Fruit fly (Drosophila melanogaster): ENCODE data around the gene fmt.

DNA sequence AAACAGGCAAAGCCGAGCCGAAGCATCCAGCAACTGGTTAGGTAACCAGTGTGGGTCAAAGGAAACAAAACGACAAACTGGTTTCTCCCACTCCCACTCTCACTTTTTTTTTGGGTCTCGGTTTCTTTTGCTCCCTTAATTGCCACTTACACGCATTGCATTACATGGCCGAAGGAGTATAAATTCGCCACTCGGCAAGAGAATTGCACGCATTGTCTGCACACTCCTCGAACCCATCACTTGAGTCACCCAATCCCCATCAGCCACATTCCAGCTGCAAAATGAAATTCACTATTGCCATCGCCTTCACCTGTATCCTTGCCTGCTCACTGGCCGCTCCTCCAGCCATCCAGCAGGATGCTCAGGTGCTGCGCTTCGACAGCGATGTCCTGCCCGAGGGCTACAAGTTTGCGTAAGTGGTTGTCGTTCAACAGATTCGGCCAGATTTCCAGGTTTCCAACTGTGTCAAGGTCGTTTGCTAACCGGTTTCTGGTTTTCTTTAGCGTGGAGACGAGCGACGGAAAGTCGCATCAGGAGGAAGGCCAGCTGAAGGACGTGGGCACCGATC is 30.4 kb downstream of the fmt start, which contains the start of gene Lcp65Ad:
- no peak for TF ChIP-seq usp (GFP tag; optimal IDR thresholded peaks at IDR 0.05)
- no peak for TF ChIP-seq pan (optimal IDR thresholded peaks at IDR 0.05)
- no peak for TF ChIP-seq EcR (GFP tag; optimal IDR thresholded peaks at IDR 0.05)

All from whole organism.